Fruit fly (Drosophila melanogaster) whole organism, embryonic: Measurements from ENCODE around the gene Pdi.

Experiments used
- Aef1 ChIP-seq: fragments of 200-800 bp; sonication (Bioruptor generic); IDR thresholded peaks from 3 replicates; pipeline ENCODE4 v1.3.6; 2022; ENCODE audit warnings: missing biosample characterization, missing genetic modification characterization
- CG11723 ChIP-seq: fragments of 200-800 bp; sonication (Bioruptor generic); optimal IDR thresholded peaks from 2 replicates; lab custom pipeline; 2017; ENCODE audit warnings: missing biosample characterization, mild to moderate bottlenecking, missing genetic modification characterization
- CG12071 ChIP-seq: fragments of 200-800 bp; sonication (Bioruptor generic); optimal IDR thresholded peaks from 3 replicates; lab custom pipeline; 2018; ENCODE audit warnings: missing biosample characterization, mild to moderate bottlenecking, missing genetic modification characterization
- CG12104 ChIP-seq: fragments of 200-800 bp; sonication (Bioruptor generic); optimal IDR thresholded peaks from 3 replicates; lab custom pipeline; 2016; ENCODE audit warnings: missing biosample characterization, missing genetic modification characterization
- CG12659 ChIP-seq: fragments of 200-800 bp; sonication (Bioruptor generic); optimal IDR thresholded peaks from 3 replicates; lab custom pipeline; 2017; ENCODE audit warnings: mild to moderate bottlenecking, missing biosample characterization, missing genetic modification reagents, missing genetic modification characterization
- CG13287 ChIP-seq: fragments of 200-800 bp; sonication (Bioruptor generic); IDR thresholded peaks from 2 replicates; pipeline ENCODE4 v1.3.6; 2022; ENCODE audit warnings: missing biosample characterization, missing genetic modification characterization; ENCODE audit not compliant: partially characterized antibody
- CG13296 ChIP-seq: fragments of 200-800 bp; sonication (Bioruptor generic); optimal IDR thresholded peaks from 3 replicates; lab custom pipeline; 2018; ENCODE audit warnings: missing biosample characterization, mild to moderate bottlenecking, missing genetic modification characterization
- CG13624 ChIP-seq: fragments of 200-800 bp; sonication (Bioruptor generic); optimal IDR thresholded peaks from 2 replicates; lab custom pipeline; 2016; ENCODE audit warnings: missing biosample characterization, missing genetic modification characterization
- CG14441 ChIP-seq: fragments of 200-800 bp; sonication (Bioruptor generic); IDR thresholded peaks from 2 replicates; pipeline ENCODE4 v1.3.6; 2022; ENCODE audit warnings: missing biosample characterization, missing genetic modification characterization
- CG14710 ChIP-seq: fragments of 200-800 bp; sonication (Bioruptor generic); optimal IDR thresholded peaks from 3 replicates; lab custom pipeline; 2019; ENCODE audit warnings: missing biosample characterization, mild to moderate bottlenecking, missing genetic modification characterization, moderate library complexity
- CG1529 ChIP-seq: fragments of 200-800 bp; sonication (Bioruptor generic); optimal IDR thresholded peaks from 3 replicates; lab custom pipeline; 2018; ENCODE audit warnings: missing biosample characterization, missing genetic modification characterization
- CG17359 ChIP-seq: fragments of 200-800 bp; sonication (Bioruptor generic); optimal IDR thresholded peaks from 3 replicates; lab custom pipeline; 2018; ENCODE audit warnings: missing biosample characterization, mild to moderate bottlenecking, missing genetic modification characterization, moderate library complexity
- CG17361 ChIP-seq: fragments of 200-800 bp; sonication (Bioruptor generic); IDR thresholded peaks from 3 replicates; pipeline ENCODE4 v1.3.6; 2022; ENCODE audit warnings: missing biosample characterization, missing genetic modification characterization
- CG17802 ChIP-seq: fragments of 200-800 bp; sonication (Bioruptor generic); optimal IDR thresholded peaks from 2 replicates; lab custom pipeline; 2018; ENCODE audit warnings: missing biosample characterization, mild to moderate bottlenecking, missing genetic modification characterization, moderate library complexity
- CG17912 ChIP-seq: fragments of 200-800 bp; sonication (Bioruptor generic); optimal IDR thresholded peaks from 2 replicates; lab custom pipeline; 2018; ENCODE audit warnings: missing biosample characterization, mild to moderate bottlenecking, missing genetic modification characterization
- CG1792 ChIP-seq: fragments of 200-800 bp; sonication (Bioruptor generic); optimal IDR thresholded peaks from 2 replicates; lab custom pipeline; 2016; ENCODE audit warnings: missing biosample characterization, missing genetic modification characterization
- CG2129 ChIP-seq: fragments of 200-800 bp; sonication (Bioruptor generic); IDR thresholded peaks from 2 replicates; pipeline ENCODE4 v1.3.6; 2022; ENCODE audit warnings: missing biosample characterization, missing genetic modification characterization; ENCODE audit not compliant: partially characterized antibody
- CG2889 ChIP-seq: fragments of 200-800 bp; sonication (Bioruptor generic); IDR thresholded peaks from 3 replicates; pipeline ENCODE4 v1.3.6; 2022; ENCODE audit warnings: missing biosample characterization, missing genetic modification characterization
- CG3281 ChIP-seq: fragments of 200-800 bp; sonication (Bioruptor generic); optimal IDR thresholded peaks from 3 replicates; lab custom pipeline; 2017; ENCODE audit warnings: missing biosample characterization, mild to moderate bottlenecking, missing genetic modification characterization
- CG4617 ChIP-seq: fragments of 200-800 bp; sonication (Bioruptor generic); optimal IDR thresholded peaks from 3 replicates; lab custom pipeline; 2016; ENCODE audit warnings: missing biosample characterization, missing genetic modification characterization, borderline replicate concordance
- CG7556 ChIP-seq: fragments of 200-800 bp; sonication (Bioruptor generic); optimal IDR thresholded peaks from 2 replicates; lab custom pipeline; 2017; ENCODE audit warnings: missing biosample characterization, mild to moderate bottlenecking, missing genetic modification characterization
- CG7786 ChIP-seq: fragments of 200-800 bp; sonication (Bioruptor generic); optimal IDR thresholded peaks from 2 replicates; lab custom pipeline; 2016; ENCODE audit warnings: missing biosample characterization, missing genetic modification characterization
- CG9932 ChIP-seq: fragments of 200-800 bp; sonication (Bioruptor generic); IDR thresholded peaks from 2 replicates; pipeline ENCODE4 v1.3.6; 2022; ENCODE audit warnings: missing biosample characterization, missing genetic modification characterization
- Chrac-16 ChIP-seq: fragments of 200-800 bp; sonication (Bioruptor generic); optimal IDR thresholded peaks from 3 replicates; lab custom pipeline; 2016; ENCODE audit warnings: missing biosample characterization, missing genetic modification characterization
- D ChIP-seq, 2 experiments: fragments of 200-800 bp in 1 of 2; fragments of >200 bp in 1 of 2; sonication (Bioruptor generic) in 1 of 2; optimal IDR thresholded peaks; 2 replicates in 1 of 2; 3 replicates in 1 of 2; lab custom pipeline; 2017; ENCODE audit warnings: mild to moderate bottlenecking in 1 of 2, missing biosample characterization in 1 of 2, missing genetic modification characterization in 1 of 2, missing genetic modification reagents in 1 of 2
- Dad ChIP-seq: fragments of 200-800 bp; sonication (Bioruptor generic); optimal IDR thresholded peaks from 3 replicates; lab custom pipeline; 2016; ENCODE audit warnings: missing biosample characterization, missing genetic modification characterization
- Dll ChIP-seq: fragments of 200-800 bp; sonication (Bioruptor generic); IDR thresholded peaks from 4 replicates; pipeline ENCODE4 v1.3.6; 2022; ENCODE audit warnings: missing biosample characterization, missing genetic modification characterization; ENCODE audit not compliant: partially characterized antibody
- Fer3 ChIP-seq: fragments of 200-800 bp; sonication (Bioruptor generic); optimal IDR thresholded peaks from 2 replicates; lab custom pipeline; 2018; ENCODE audit warnings: missing biosample characterization, mild to moderate bottlenecking, missing genetic modification characterization, moderate library complexity
- Gsc ChIP-seq: fragments of 200-800 bp; sonication (Bioruptor generic); IDR thresholded peaks from 2 replicates; pipeline ENCODE4 v1.3.6; 2022; ENCODE audit warnings: missing biosample characterization, missing genetic modification characterization
- HmgZ ChIP-seq: fragments of 200-800 bp; sonication (Bioruptor generic); optimal IDR thresholded peaks from 2 replicates; lab custom pipeline; 2018; ENCODE audit warnings: missing biosample characterization, mild to moderate bottlenecking, missing genetic modification characterization
- Max ChIP-seq: fragments of 200-800 bp; sonication (Bioruptor generic); optimal IDR thresholded peaks from 2 replicates; lab custom pipeline; 2016; ENCODE audit warnings: missing biosample characterization, mild to moderate bottlenecking, missing genetic modification characterization
- Med ChIP-seq: fragments of 200-800 bp; sonication (Bioruptor generic); peaks from one replicate; lab custom pipeline; 2016; ENCODE audit warnings: missing biosample characterization, missing genetic modification characterization, mild to moderate bottlenecking, inconsistent platforms, moderate library complexity
- NC2α ChIP-seq: fragments of 200-800 bp; sonication (Bioruptor generic); optimal IDR thresholded peaks from 2 replicates; lab custom pipeline; 2016; ENCODE audit warnings: missing biosample characterization, missing genetic modification characterization
- Sox100B ChIP-seq: fragments of 200-800 bp; sonication (Bioruptor generic); optimal IDR thresholded peaks from 3 replicates; lab custom pipeline; 2018; ENCODE audit warnings: missing biosample characterization, mild to moderate bottlenecking, missing genetic modification characterization
- Trl ChIP-seq, 3 experiments: fragments of >200 bp in 2 of 3; fragments of 200-800 bp in 1 of 3; sonication (Bioruptor generic) in 1 of 3; optimal IDR thresholded peaks; 2 replicates in 1 of 3; 3 replicates in 2 of 3; lab custom pipeline; 2016 to 2017; ENCODE audit warnings: missing biosample characterization in 1 of 3, missing genetic modification characterization in 1 of 3
- YL-1 ChIP-seq: fragments of 200-800 bp; sonication (Bioruptor generic); optimal IDR thresholded peaks from 3 replicates; lab custom pipeline; 2017; ENCODE audit warnings: missing biosample characterization, mild to moderate bottlenecking, missing genetic modification characterization
- bigmax ChIP-seq: fragments of 200-800 bp; sonication (Bioruptor generic); optimal IDR thresholded peaks from 2 replicates; lab custom pipeline; 2018; ENCODE audit warnings: missing biosample characterization, mild to moderate bottlenecking, missing genetic modification characterization
- corto ChIP-seq: fragments of 200-800 bp; sonication (Bioruptor generic); optimal IDR thresholded peaks from 2 replicates; lab custom pipeline; 2016; ENCODE audit warnings: missing biosample characterization, mild to moderate bottlenecking, missing genetic modification characterization, moderate library complexity
- gro ChIP-seq: fragments of 200-800 bp; sonication (Bioruptor generic); optimal IDR thresholded peaks from 2 replicates; lab custom pipeline; 2016; ENCODE audit warnings: missing biosample characterization, missing genetic modification characterization
- insv ChIP-seq, 2 experiments: fragments of 200-800 bp; sonication (Bioruptor generic); optimal IDR thresholded peaks; 3 replicates each; lab custom pipeline; 2016 to 2018; ENCODE audit warnings: missing biosample characterization in 2 of 2, missing genetic modification characterization in 2 of 2
- lab ChIP-seq: fragments of 200-800 bp; sonication (Bioruptor generic); optimal IDR thresholded peaks from 3 replicates; lab custom pipeline; 2017; ENCODE audit warnings: missing biosample characterization, missing genetic modification characterization, mild to moderate bottlenecking, moderate library complexity, missing genetic modification reagents
- lmd ChIP-seq: fragments of 200-800 bp; sonication (Bioruptor generic); IDR thresholded peaks from 2 replicates; pipeline ENCODE4 v1.3.6; 2022; ENCODE audit warnings: missing biosample characterization, missing genetic modification characterization
- nau ChIP-seq: fragments of 200-800 bp; sonication (Bioruptor generic); optimal IDR thresholded peaks from 3 replicates; lab custom pipeline; 2017; ENCODE audit warnings: missing biosample characterization, mild to moderate bottlenecking, missing genetic modification characterization, missing genetic modification reagents
- pzg ChIP-seq: fragments of 200-800 bp; sonication (Bioruptor generic); optimal IDR thresholded peaks from 3 replicates; lab custom pipeline; 2018; ENCODE audit warnings: missing biosample characterization, mild to moderate bottlenecking, missing genetic modification characterization, moderate library complexity
- row ChIP-seq: fragments of 200-800 bp; sonication (Bioruptor generic); IDR thresholded peaks from 3 replicates; pipeline ENCODE4 v1.3.6; 2022; ENCODE audit warnings: missing biosample characterization, missing genetic modification characterization
- scrt ChIP-seq: fragments of 200-800 bp; sonication (Bioruptor generic); optimal IDR thresholded peaks from 2 replicates; lab custom pipeline; 2018; ENCODE audit warnings: missing biosample characterization, mild to moderate bottlenecking, missing genetic modification characterization, moderate library complexity
- stwl ChIP-seq: fragments of 200-800 bp; sonication (Bioruptor generic); optimal IDR thresholded peaks from 3 replicates; lab custom pipeline; 2018; ENCODE audit warnings: missing biosample characterization, mild to moderate bottlenecking, missing genetic modification characterization, moderate library complexity
- trem ChIP-seq: fragments of 200-800 bp; optimal IDR thresholded peaks from 3 replicates; lab custom pipeline; 2019; ENCODE audit warnings: missing biosample characterization, mild to moderate bottlenecking, missing genetic modification characterization, moderate library complexity

The Pdi gene

DNA sequence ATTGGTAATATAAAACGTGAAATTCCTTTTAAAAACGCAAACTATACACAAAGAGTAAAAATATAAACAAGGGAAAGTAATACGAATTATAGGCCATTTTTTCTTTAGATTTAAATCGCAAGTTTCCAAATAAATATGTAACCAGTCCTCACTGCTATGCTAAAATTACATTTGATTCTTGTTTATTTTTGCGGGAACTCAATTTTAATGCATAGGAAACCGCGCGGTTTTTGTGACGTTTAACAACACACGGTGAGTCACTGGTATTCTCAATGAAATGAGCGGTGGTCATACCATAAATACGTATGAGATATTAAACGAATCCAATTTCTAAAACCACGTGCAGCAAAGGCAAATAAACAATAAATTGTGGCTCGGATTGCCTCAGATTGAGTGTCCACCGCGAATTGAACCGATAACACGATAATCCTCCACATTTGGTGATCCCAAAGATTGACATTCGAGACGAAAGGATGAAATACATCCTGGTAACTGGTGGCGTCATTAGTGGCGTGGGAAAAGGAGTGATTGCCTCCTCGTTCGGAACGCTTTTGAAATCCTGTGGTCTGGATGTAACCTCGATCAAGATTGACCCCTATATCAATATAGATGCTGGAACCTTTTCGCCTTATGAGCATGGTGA, 44.6 kb downstream of the Pdi start, which contains the start of gene Ctps:
Gene Ctps, plus strand, starts transcription at position 37 of the 643 bp plus-strand sequence.
- TF ChIP-seq CG7556 (GFP tag; lab: Kevin White, UChicago) (no peak), lmd (GFP tag; lab: Robert Waterston, UW) (no peak), Med (GFP tag; lab: Kevin White, UChicago) (peak; percentile 91), gro (GFP tag; lab: Kevin White, UChicago) (peak; percentile 35), row (GFP tag; lab: Robert Waterston, UW) (peak; percentile 38; the same call in 1 of the 3 replicates), CG3281 (no peak), CG2889 (GFP tag; lab: Robert Waterston, UW) (no peak), pzg (GFP tag; lab: Kevin White, UChicago) (peak; percentile 75), bigmax (GFP tag; lab: Kevin White, UChicago) (peak; percentile 6), D (optimal IDR thresholded peaks at IDR 0.05; lab: Kevin White, UChicago) (no peak), D (GFP tag; optimal IDR thresholded peaks at IDR 0.05; lab: Kevin White, UChicago) (no peak), corto (GFP tag; lab: Kevin White, UChicago) (no peak), Dad (no peak), CG13624 (GFP tag; lab: Kevin White, UChicago) (peak; percentile 24), CG13287 (GFP tag; lab: Robert Waterston, UW) (peak; percentile 14; the same call in 1 of the 2 replicates), CG17912 (GFP tag; lab: Kevin White, UChicago) (peak; percentile 19), CG2129 (GFP tag; lab: Robert Waterston, UW) (no peak), CG4617 (peak; percentile 38), Sox100B (GFP tag; lab: Kevin White, UChicago) (peak; percentile 10), Gsc (GFP tag; lab: Robert Waterston, UW) (no peak), CG12104 (no peak), lab (GFP tag; lab: Kevin White, UChicago) (peak; percentile 24), CG14441 (no peak), insv (GFP tag; optimal IDR thresholded peaks at IDR 0.05; lab: Kevin White, UChicago) (no peak), CG1529 (no peak), scrt (GFP tag; lab: Kevin White, UChicago) (no peak), CG17802 (peak; percentile 7), CG11723 (GFP tag; lab: Kevin White, UChicago) (no peak), CG9932 (GFP tag; lab: Robert Waterston, UW) (peak; percentile 17; the same call in 1 of the 2 replicates), Aef1 (no peak), CG1792 (GFP tag; lab: Kevin White, UChicago) (no peak), Fer3 (tag; lab: Kevin White, UChicago) (peak; percentile 20), CG13296 (GFP tag; lab: Kevin White, UChicago) (peak; percentile 35), CG17361 (GFP tag; lab: Robert Waterston, UW) (no peak), CG17359 (tag; lab: Kevin White, UChicago) (peak; percentile 34), Max (GFP tag; lab: Kevin White, UChicago) (peak; percentile 55), CG7786 (GFP tag; lab: Kevin White, UChicago) (peak; percentile 29), YL-1 (GFP tag; lab: Kevin White, UChicago) (peak; percentile 28), CG12071 (no peak), trem (tag; lab: Kevin White, UChicago) (peak; percentile 13), Chrac-16 (GFP tag; lab: Kevin White, UChicago) (peak; percentile 16), Dll (no peak), CG14710 (peak; percentile 26), stwl (tag; lab: Kevin White, UChicago) (peak; percentile 79), nau (GFP tag; lab: Kevin White, UChicago) (peak; percentile 25), Trl (optimal IDR thresholded peaks at IDR 0.05; lab: Kevin White, UChicago) (no peak), Trl (GFP tag; optimal IDR thresholded peaks at IDR 0.05; lab: Kevin White, UChicago) (no peak), HmgZ (tag; lab: Kevin White, UChicago) (peak; percentile 25), NC2α (GFP tag; lab: Kevin White, UChicago) (no peak), CG12659 (peak; percentile 24)
